Worm (Caenorhabditis elegans) whole organism, L1 larva: ENCODE data around the gene C07D10.5.
"Not testable (repeated sequence)": the region's sequence is repeated elsewhere in the genome, so short reads cannot be mapped to it uniquely, and the experiment has no call there.

Experiments used
- C16A3.4 ChIP-seq: fragments of 150-350 bp; optimal IDR thresholded peaks from 2 replicates; lab custom pipeline; 2014; ENCODE audit warnings: missing biosample characterization, missing genetic modification characterization
- aha-1 ChIP-seq: fragments of 150-350 bp; optimal IDR thresholded peaks from 2 replicates; lab custom pipeline; 2014; ENCODE audit warnings: missing biosample characterization, missing genetic modification characterization
- aly-2 ChIP-seq: fragments of 150-350 bp; optimal IDR thresholded peaks from 2 replicates; lab custom pipeline; 2014; ENCODE audit warnings: missing biosample characterization, missing genetic modification characterization
- blmp-1 ChIP-seq: fragments of 150-350 bp; optimal IDR thresholded peaks from 2 replicates; lab custom pipeline; 2014; ENCODE audit warnings: missing biosample characterization, missing genetic modification characterization
- fkh-10 ChIP-seq: sonication (generic microtip); optimal IDR thresholded peaks from 2 replicates; lab custom pipeline; 2017; ENCODE audit warnings: missing biosample characterization, missing genetic modification reagents, missing genetic modification characterization
- skn-1 ChIP-seq: fragments of 150-350 bp; optimal IDR thresholded peaks from 2 replicates; lab custom pipeline; 2014; ENCODE audit warnings: missing biosample characterization, missing genetic modification characterization

DNA sequence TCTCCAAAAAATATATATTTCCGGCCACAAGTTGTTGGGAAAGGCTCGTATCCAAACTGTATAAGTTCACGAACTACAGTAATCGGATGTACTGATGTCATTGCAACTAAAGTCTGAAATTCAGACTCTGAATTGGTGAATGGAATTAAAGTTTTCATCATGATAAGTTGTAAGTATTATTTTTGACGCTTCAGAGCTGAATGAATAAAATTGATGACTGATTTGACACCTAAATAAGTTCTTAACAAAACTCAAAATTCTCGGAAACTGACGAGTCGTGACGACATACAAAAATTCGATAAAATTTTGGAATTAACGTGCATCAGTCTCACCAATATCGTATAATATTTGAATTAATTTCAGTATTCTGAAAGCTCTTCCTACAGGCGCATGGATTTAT is 11.2 kb upstream of the C07D10.5 start, which contains the start of gene F43E2.11:
- TF ChIP-seq blmp-1 (tag; lab: Kevin White, UChicago); aha-1 (tag; lab: Kevin White, UChicago); skn-1 (tag; lab: Kevin White, UChicago); fkh-10; aly-2 (tag; lab: Kevin White, UChicago); C16A3.4 (tag; lab: Kevin White, UChicago): not testable (repeated sequence)
